Fruit fly (Drosophila melanogaster) whole organism, pupa: ENCODE data around the gene CG13282.

Experiments used
- CG10348 ChIP-seq: fragments of 200-800 bp; sonication (Bioruptor generic); IDR thresholded peaks from 2 replicates; pipeline ENCODE4 v1.3.6; 2022; ENCODE audit warnings: missing biosample characterization, missing genetic modification characterization
- CG12605 ChIP-seq: fragments of 200-800 bp; sonication (Bioruptor generic); IDR thresholded peaks from 2 replicates; pipeline ENCODE4 v1.3.6; 2022; ENCODE audit warnings: missing biosample characterization, missing genetic modification characterization
- CG13204 ChIP-seq: fragments of 200-800 bp; sonication (Bioruptor generic); optimal IDR thresholded peaks from 2 replicates; lab custom pipeline; 2018; ENCODE audit warnings: missing biosample characterization, mild to moderate bottlenecking, missing genetic modification characterization, moderate library complexity
- CG14655 ChIP-seq: fragments of 200-800 bp; sonication (Bioruptor generic); optimal IDR thresholded peaks from 3 replicates; lab custom pipeline; 2017; ENCODE audit warnings: mild to moderate bottlenecking, missing biosample characterization, missing genetic modification reagents, missing genetic modification characterization
- CG15710 ChIP-seq: fragments of 200-800 bp; sonication (Bioruptor generic); optimal IDR thresholded peaks from 2 replicates; lab custom pipeline; 2018; ENCODE audit warnings: missing biosample characterization, mild to moderate bottlenecking, missing genetic modification characterization, moderate library complexity
- CG17806 ChIP-seq: fragments of 200-800 bp; sonication (Bioruptor generic); optimal IDR thresholded peaks from 2 replicates; lab custom pipeline; 2018; ENCODE audit warnings: missing biosample characterization, mild to moderate bottlenecking, missing genetic modification characterization, moderate library complexity
- CG32121 ChIP-seq: fragments of 200-800 bp; sonication (Bioruptor generic); IDR thresholded peaks from 2 replicates; pipeline ENCODE4 v1.3.6; 2022; ENCODE audit warnings: missing biosample characterization, missing genetic modification characterization
- CG34367 ChIP-seq: fragments of 200-800 bp; sonication (Bioruptor generic); optimal IDR thresholded peaks from 2 replicates; lab custom pipeline; 2018; ENCODE audit warnings: missing biosample characterization, mild to moderate bottlenecking, missing genetic modification characterization
- CG4496 ChIP-seq: fragments of 200-800 bp; sonication (Bioruptor generic); IDR thresholded peaks from 3 replicates; pipeline ENCODE4 v1.3.6; 2022; ENCODE audit warnings: missing biosample characterization, missing genetic modification characterization
- CG8159 ChIP-seq: fragments of 200-800 bp; sonication (Bioruptor generic); optimal IDR thresholded peaks from 3 replicates; lab custom pipeline; 2018; ENCODE audit warnings: missing biosample characterization, mild to moderate bottlenecking, missing genetic modification characterization, moderate library complexity
- CG8301 ChIP-seq: fragments of 200-800 bp; sonication (Bioruptor generic); optimal IDR thresholded peaks from 2 replicates; lab custom pipeline; 2018; ENCODE audit warnings: missing biosample characterization, mild to moderate bottlenecking, missing genetic modification characterization
- CG9948 ChIP-seq: fragments of 200-800 bp; sonication (Bioruptor generic); optimal IDR thresholded peaks from 2 replicates; lab custom pipeline; 2018; ENCODE audit warnings: missing biosample characterization, mild to moderate bottlenecking, missing genetic modification characterization, moderate library complexity
- D1 ChIP-seq: fragments of 200-800 bp; sonication (Bioruptor generic); optimal IDR thresholded peaks from 2 replicates; lab custom pipeline; 2018; ENCODE audit warnings: missing biosample characterization, mild to moderate bottlenecking, missing genetic modification characterization, moderate library complexity
- EcR ChIP-seq: fragments of 200-800 bp; sonication (Bioruptor generic); optimal IDR thresholded peaks from 3 replicates; lab custom pipeline; 2019; ENCODE audit warnings: missing biosample characterization, missing genetic modification characterization, mild to moderate bottlenecking, moderate library complexity, missing genetic modification reagents
- Ets98B ChIP-seq: fragments of 200-800 bp; sonication (Bioruptor generic); IDR thresholded peaks from 2 replicates; pipeline ENCODE4 v1.3.6; 2022; ENCODE audit warnings: missing biosample characterization, missing genetic modification characterization
- Pif1A ChIP-seq: fragments of 200-800 bp; sonication (Bioruptor generic); optimal IDR thresholded peaks from 3 replicates; lab custom pipeline; 2016; ENCODE audit warnings: missing biosample characterization, missing genetic modification characterization
- Pif1B ChIP-seq: fragments of 200-800 bp; sonication (Bioruptor generic); optimal IDR thresholded peaks from 3 replicates; lab custom pipeline; 2016; ENCODE audit warnings: missing biosample characterization, missing genetic modification characterization
- Snoo ChIP-seq: fragments of 200-800 bp; sonication (Bioruptor generic); optimal IDR thresholded peaks from 3 replicates; lab custom pipeline; 2017; ENCODE audit warnings: missing biosample characterization, mild to moderate bottlenecking, missing genetic modification characterization, inconsistent platforms
- fd96Ca ChIP-seq: fragments of 200-800 bp; sonication (Bioruptor generic); IDR thresholded peaks from 3 replicates; pipeline ENCODE4 v1.3.6; 2022; ENCODE audit warnings: missing biosample characterization, missing genetic modification characterization
- gl ChIP-seq: fragments of 200-800 bp; sonication (Bioruptor generic); optimal IDR thresholded peaks from 2 replicates; lab custom pipeline; 2018; ENCODE audit warnings: missing biosample characterization, mild to moderate bottlenecking, missing genetic modification characterization
- rn ChIP-seq: fragments of 200-800 bp; sonication (Bioruptor generic); IDR thresholded peaks from 2 replicates; pipeline ENCODE4 v1.3.6; 2022; ENCODE audit warnings: missing biosample characterization, missing genetic modification characterization

Gene CG13282

DNA sequence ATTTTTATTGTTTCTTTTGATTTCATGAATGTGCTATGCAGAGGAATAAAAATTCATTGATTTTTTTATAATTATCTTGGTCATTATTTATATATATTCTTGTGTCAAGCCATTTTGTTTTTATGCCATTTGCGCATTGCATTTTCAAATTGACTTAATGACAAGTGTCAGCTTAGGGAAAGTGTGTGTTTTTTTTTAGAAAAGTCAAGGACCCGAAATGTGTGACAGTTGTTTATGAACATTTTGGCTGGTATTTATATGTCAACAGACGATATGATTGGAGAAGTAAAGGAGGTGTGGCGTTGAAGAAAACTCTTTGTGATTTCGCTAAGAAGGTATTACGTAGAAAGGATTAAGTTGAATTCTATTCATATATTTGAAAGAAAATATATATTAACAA is 3.4 kb upstream of the CG13282 start, which contains the start of the genes SclA and SclB:
TSS of gene SclA (plus strand) at position 301 of the 400 bp plus-strand sequence.
TSS of gene SclB (plus strand) at position 301 of the 400 bp plus-strand sequence.
- TF ChIP-seq CG9948 (tag; lab: Kevin White, UChicago): no peak
- TF ChIP-seq CG12605 (GFP tag; lab: Robert Waterston, UW): no peak
- no peak for TF ChIP-seq D1 (tag; lab: Kevin White, UChicago)
- TF ChIP-seq CG17806 (tag; lab: Kevin White, UChicago): no peak
- no peak for TF ChIP-seq CG32121
- TF ChIP-seq CG10348: no peak
- TF ChIP-seq Snoo (tag; lab: Kevin White, UChicago): no peak
- no peak for TF ChIP-seq Pif1A (GFP tag; lab: Kevin White, UChicago)
- TF ChIP-seq CG14655 (GFP tag; lab: Kevin White, UChicago): no peak
- TF ChIP-seq CG8159 (tag; lab: Kevin White, UChicago): no peak
- no peak for TF ChIP-seq CG4496 (GFP tag; lab: Robert Waterston, UW)
- TF ChIP-seq rn (GFP tag; lab: Robert Waterston, UW): no peak
- TF ChIP-seq Ets98B (GFP tag; lab: Robert Waterston, UW): no peak
- TF ChIP-seq CG15710 (tag; lab: Kevin White, UChicago): no peak
- no peak for TF ChIP-seq CG8301
- TF ChIP-seq Pif1B (GFP tag; lab: Kevin White, UChicago): no peak

DNA sequence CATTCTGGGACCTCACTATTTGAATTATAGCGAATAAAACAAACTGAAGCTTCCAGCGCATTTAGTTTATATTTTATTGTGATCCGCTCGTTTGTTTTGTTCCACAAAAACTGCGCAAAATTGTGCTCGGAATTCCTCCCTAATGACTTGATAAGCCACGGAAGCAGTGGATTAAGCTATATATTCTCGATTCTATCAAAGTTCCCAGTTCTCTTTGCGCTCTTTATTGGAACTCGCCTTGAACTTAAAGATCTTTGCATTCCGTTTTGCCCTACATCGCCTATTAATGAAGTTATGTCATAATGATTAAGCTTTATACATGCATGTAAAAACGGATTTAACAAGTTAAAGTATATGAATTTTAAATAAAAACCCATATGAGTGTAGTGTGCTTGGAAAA is 2.9 kb upstream of the CG13282 start, which contains the start of gene Nepl9:
TSS of gene Nepl9 (minus strand) at position 101 of the 400 bp plus-strand sequence.
- no peak for TF ChIP-seq rn (GFP tag; lab: Robert Waterston, UW)

DNA sequence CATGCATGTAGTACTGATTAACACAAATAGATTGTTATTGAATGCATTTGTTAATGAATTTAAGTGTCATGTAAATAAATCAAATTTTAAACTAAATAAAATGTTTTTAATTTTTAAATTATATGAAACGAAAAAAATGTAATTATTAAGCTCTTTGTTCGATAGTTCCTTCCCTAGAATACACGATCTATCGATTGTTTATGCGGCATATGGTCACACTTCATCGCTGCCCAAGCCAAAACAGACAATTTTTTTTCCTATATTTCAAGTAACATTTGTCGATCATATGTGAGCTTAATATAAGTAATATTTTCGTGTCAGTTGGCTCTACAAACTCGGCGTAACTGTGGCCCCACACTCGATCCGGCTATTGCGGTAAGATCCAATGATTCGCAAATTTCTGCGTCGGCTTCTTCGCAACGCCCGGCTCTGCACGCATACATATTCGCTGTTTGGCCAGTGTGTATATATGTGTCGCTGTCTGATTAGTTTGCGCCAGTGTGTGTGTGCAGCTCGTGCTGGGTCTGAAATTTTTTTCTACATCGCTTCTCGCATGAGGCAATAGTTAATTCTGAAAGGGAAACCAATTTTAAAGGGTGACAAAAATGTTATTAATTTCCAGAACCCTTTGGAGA is 7.3 kb downstream of the CG13282 start, which contains the start of gene AspRS-m:
TSS of gene AspRS-m (plus strand) at position 207 of the 635 bp plus-strand sequence.
- no peak for TF ChIP-seq Pif1A (GFP tag; lab: Kevin White, UChicago)
- no peak for TF ChIP-seq Snoo (tag; lab: Kevin White, UChicago)
- no peak for TF ChIP-seq CG34367 (tag; lab: Kevin White, UChicago)
- TF ChIP-seq CG9948 (tag; lab: Kevin White, UChicago): no peak
- no peak for TF ChIP-seq CG8301

DNA sequence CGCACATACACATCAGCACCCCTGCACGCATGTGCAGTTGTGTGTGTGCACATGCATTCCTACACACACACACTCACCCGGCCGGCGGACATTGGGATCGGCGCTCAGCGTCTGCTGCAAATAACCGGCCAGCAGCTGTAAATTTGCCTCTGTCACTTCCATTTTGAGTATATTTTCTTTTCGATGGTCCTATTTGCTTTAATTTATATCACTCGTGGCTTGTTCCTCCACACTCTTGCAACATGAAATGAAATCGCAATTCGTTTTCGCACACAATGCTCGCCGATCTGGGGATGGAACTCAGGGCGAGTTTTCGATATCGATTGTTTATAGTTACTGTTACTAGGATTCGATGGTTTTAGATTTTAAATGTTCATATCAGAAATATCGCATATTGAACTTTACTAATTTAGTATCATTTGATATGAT is 9.4 kb downstream of the CG13282 start, which contains the start of gene Cse1:
TSS of gene Cse1 (minus strand) at position 303 of the 429 bp plus-strand sequence.
- no peak for TF ChIP-seq Snoo (tag; lab: Kevin White, UChicago)
- no peak for TF ChIP-seq CG9948 (tag; lab: Kevin White, UChicago)
- no peak for TF ChIP-seq CG12605 (GFP tag; lab: Robert Waterston, UW)
- no peak for TF ChIP-seq Pif1A (GFP tag; lab: Kevin White, UChicago)
- no peak for TF ChIP-seq CG15710 (tag; lab: Kevin White, UChicago)
- TF ChIP-seq CG10348: no peak
- no peak for TF ChIP-seq CG17806 (tag; lab: Kevin White, UChicago)
- no peak for TF ChIP-seq CG8159 (tag; lab: Kevin White, UChicago)
- TF ChIP-seq Ets98B (GFP tag; lab: Robert Waterston, UW): no peak
- TF ChIP-seq, all 21 proteins: peak for 0

DNA sequence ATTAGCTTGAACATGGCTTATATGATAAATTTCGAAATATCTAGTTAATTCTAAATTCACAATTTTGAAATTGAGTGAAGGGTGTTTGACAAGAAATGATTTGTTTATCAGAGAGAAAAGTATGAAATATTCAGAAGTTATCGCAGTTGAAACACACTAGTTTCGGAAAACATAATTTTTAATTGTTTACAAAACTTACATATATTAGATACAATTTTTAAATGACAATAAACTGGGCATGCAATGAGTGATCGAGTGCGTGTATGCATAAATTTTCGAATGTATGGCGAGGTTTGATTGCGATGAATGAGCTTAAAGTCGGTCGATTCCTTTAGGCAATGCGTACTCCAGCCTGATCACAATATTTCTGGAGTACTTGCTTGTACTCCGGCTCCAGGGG is 13.3 kb downstream of the CG13282 start, which contains the start of gene CG13280:
TSS of gene CG13280 (minus strand) at position 101 of the 400 bp plus-strand sequence.
- no peak for TF ChIP-seq CG9948 (tag; lab: Kevin White, UChicago)
- TF ChIP-seq, all 21 proteins: peak for 0

DNA sequence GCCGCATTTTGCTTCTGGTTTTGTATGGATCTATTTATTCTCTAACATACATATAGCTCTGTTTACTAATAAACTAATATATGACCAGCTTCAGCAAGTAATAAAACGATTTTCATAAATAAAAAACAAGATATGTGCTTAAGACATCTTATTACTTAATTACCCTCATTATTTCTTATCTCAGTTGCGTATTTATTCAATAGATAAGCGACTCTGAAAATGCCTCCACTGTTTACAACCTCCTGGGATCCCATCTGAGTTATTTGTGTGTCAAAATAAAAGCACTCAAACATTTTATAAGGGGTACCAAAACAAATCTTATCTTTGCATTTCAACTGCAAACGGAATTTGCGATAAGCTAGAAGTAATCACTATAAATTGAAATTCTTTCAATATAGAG is 14.6 kb downstream of the CG13282 start:
- TF ChIP-seq CG8159 (tag; lab: Kevin White, UChicago): no peak
- no peak for TF ChIP-seq Ets98B (GFP tag; lab: Robert Waterston, UW)
- no peak for TF ChIP-seq gl (tag; lab: Kevin White, UChicago)
- no peak for TF ChIP-seq CG8301
- TF ChIP-seq CG9948 (tag; lab: Kevin White, UChicago): no peak
- TF ChIP-seq CG15710 (tag; lab: Kevin White, UChicago): no peak
- no peak for TF ChIP-seq D1 (tag; lab: Kevin White, UChicago)
- no peak for TF ChIP-seq Pif1A (GFP tag; lab: Kevin White, UChicago)
- no peak for TF ChIP-seq Pif1B (GFP tag; lab: Kevin White, UChicago)
- TF ChIP-seq CG4496 (GFP tag; lab: Robert Waterston, UW): no peak
- no peak for TF ChIP-seq CG14655 (GFP tag; lab: Kevin White, UChicago)
- no peak for TF ChIP-seq EcR
- TF ChIP-seq CG17806 (tag; lab: Kevin White, UChicago): no peak
- TF ChIP-seq, all 21 proteins: peak for 0

DNA sequence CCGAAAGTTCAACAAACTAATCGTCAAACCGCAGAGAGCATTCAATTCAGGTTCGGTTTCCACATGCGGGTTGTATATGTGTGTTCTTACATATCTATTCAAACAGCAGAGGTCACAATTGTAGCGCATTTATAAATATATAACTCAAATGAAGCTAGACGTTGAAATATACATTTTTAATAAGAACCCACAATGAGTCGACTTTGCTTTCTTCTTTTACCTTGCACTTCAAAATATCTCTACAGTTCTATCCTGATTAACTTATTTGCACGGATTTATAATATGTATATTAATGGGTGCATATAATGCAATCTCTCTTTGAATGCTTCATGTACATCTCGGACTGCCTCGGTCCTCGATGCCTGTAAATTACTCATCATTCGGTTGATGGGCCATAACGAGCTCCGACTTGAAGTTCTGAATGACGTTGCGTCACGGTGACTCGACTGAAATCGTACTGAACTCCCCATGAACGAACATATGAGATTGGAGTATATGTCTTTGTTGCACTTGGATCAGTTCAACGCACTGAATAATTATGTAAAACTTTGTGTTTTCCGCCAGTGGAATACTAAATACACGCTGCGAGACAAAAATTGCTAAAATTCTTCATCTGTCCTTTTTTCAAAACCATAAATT is 15.8 kb downstream of the CG13282 start:
- TF ChIP-seq CG8159 (tag; lab: Kevin White, UChicago) (peak; percentile 78), D1 (tag; lab: Kevin White, UChicago) (peak; percentile 17), Ets98B (GFP tag; lab: Robert Waterston, UW) (peak; percentile 75), CG8301 (peak; percentile 80), CG9948 (tag; lab: Kevin White, UChicago) (peak; percentile 69), CG15710 (tag; lab: Kevin White, UChicago) (peak; percentile 78), Pif1B (GFP tag; lab: Kevin White, UChicago) (peak; percentile 68), CG17806 (tag; lab: Kevin White, UChicago) (peak; percentile 79), Snoo (tag; lab: Kevin White, UChicago) (peak; percentile 46), CG10348 (no peak), EcR (peak; percentile 86), rn (GFP tag; lab: Robert Waterston, UW) (no peak), CG34367 (tag; lab: Kevin White, UChicago) (peak; percentile 70), CG4496 (GFP tag; lab: Robert Waterston, UW) (peak; percentile 81), gl (tag; lab: Kevin White, UChicago) (peak; percentile 35), CG12605 (GFP tag; lab: Robert Waterston, UW) (peak; percentile 50), CG14655 (GFP tag; lab: Kevin White, UChicago) (peak; percentile 81), fd96Ca (no peak), CG32121 (peak; percentile 74), Pif1A (GFP tag; lab: Kevin White, UChicago) (peak; percentile 80), CG13204 (GFP tag; lab: Kevin White, UChicago) (no peak)
